Worm (Caenorhabditis elegans) whole organism, L3 larva: ENCODE data around the gene sulp-5.

Experiments used
- egl-5 ChIP-seq: fragments of 150-350 bp; optimal IDR thresholded peaks from 2 replicates; lab custom pipeline; 2017; ENCODE audit warnings: missing biosample characterization, missing genetic modification reagents, missing genetic modification characterization, inconsistent platforms
- nhr-12 ChIP-seq: fragments of 150-350 bp; optimal IDR thresholded peaks from 2 replicates; lab custom pipeline; 2014; ENCODE audit warnings: missing biosample characterization, missing genetic modification characterization
- skn-1 ChIP-seq: fragments of 150-350 bp; optimal IDR thresholded peaks from 2 replicates; lab custom pipeline; 2014; ENCODE audit warnings: missing biosample characterization, missing genetic modification characterization

ce11 chrV:11860375-11860774 lies 19.5 kb upstream of the sulp-5 start, which contains the start of gene R13H4.5:
- no peak for TF ChIP-seq skn-1 (tag; lab: Kevin White, UChicago)
- TF ChIP-seq nhr-12 = no peak
- TF ChIP-seq egl-5 (tag; lab: Kevin White, UChicago) = no peak
